Worm (Caenorhabditis elegans) whole organism, L4 larva: ENCODE data around the gene Y66D12A.1.

ENCODE experiments used
- ZK546.5 ChIP-seq, 2 experiments: sonication (generic microtip); optimal IDR thresholded peaks; 2 replicates each; lab custom pipeline; 2017; ENCODE audit warnings: missing biosample characterization in 2 of 2, missing genetic modification characterization in 2 of 2
- attf-4 ChIP-seq: sonication (generic microtip); optimal IDR thresholded peaks from 3 replicates; lab custom pipeline; 2017; ENCODE audit warnings: missing biosample characterization, missing genetic modification characterization
- nhr-10 ChIP-seq: fragments of 150-350 bp; optimal IDR thresholded peaks from 2 replicates; lab custom pipeline; 2014; ENCODE audit warnings: missing biosample characterization, missing genetic modification characterization
- nhr-76 ChIP-seq: fragments of 150-350 bp; optimal IDR thresholded peaks from 2 replicates; lab custom pipeline; 2014; ENCODE audit warnings: missing biosample characterization, missing genetic modification characterization
- pqm-1 ChIP-seq: sonication (generic microtip); optimal IDR thresholded peaks from 2 replicates; lab custom pipeline; 2017; ENCODE audit warnings: missing biosample characterization, missing genetic modification characterization
- unc-62 ChIP-seq, 3 experiments: fragments of 150-350 bp in 1 of 3; sonication (generic microtip); optimal IDR thresholded peaks in 2 of 3; peaks in 1 of 3; 1 replicate in 1 of 3; 2 replicates in 2 of 3; lab custom pipeline; 2014 to 2017; ENCODE audit warnings: missing biosample characterization in 3 of 3, missing genetic modification characterization in 3 of 3, missing genetic modification reagents in 3 of 3, missing genotype in 1 of 3

DNA sequence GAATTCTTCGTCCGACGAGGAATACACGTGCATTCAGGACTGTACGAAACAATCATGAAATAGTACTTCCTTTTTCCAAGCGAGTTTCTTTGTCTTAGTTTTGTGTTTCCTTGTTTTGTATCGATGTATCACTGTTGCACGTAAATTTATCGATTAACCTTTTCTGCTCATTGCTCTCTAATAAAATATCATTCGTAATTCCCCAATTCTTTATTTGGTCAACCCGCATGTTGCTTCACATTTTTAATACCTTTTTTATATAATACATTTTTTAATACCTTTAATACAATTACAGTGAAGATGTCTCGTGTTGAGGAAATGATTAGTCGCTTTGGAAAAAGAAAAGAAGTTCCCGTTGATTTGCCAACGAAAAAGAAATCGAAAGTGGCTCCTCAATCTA is at the start of gene Y66D12A.1:
- TF ChIP-seq ZK546.5 (tag; optimal IDR thresholded peaks at IDR 0.05; lab: Kevin White, UChicago) (no peak), attf-4 (tag; lab: Kevin White, UChicago) (no peak), unc-62 (GFP tag; optimal IDR thresholded peaks at IDR 0.05 in 1 of 2; lab: Kevin White, UChicago) (no peak), unc-62 (tag; optimal IDR thresholded peaks at IDR 0.05; lab: Kevin White, UChicago) (no peak), pqm-1 (tag; lab: Kevin White, UChicago) (no peak), nhr-76 (tag; lab: Kevin White, UChicago) (no peak), nhr-10 (no peak)
